Fruit fly (Drosophila melanogaster) whole organism, adult: ENCODE data around the gene HisRS.

Experiments
- CG12768 ChIP-seq: fragments of 200-800 bp; sonication (Bioruptor generic); optimal IDR thresholded peaks from 2 replicates; lab custom pipeline; 2017; ENCODE audit warnings: missing biosample characterization, missing genetic modification characterization, mild to moderate bottlenecking, moderate library complexity, missing genetic modification reagents
- CG14711 ChIP-seq: fragments of 200-800 bp; sonication (Bioruptor generic); optimal IDR thresholded peaks from 2 replicates; lab custom pipeline; 2018; ENCODE audit warnings: missing biosample characterization, mild to moderate bottlenecking, missing genetic modification characterization, moderate library complexity
- CG33017 ChIP-seq: fragments of 200-800 bp; sonication (Bioruptor generic); optimal IDR thresholded peaks from 2 replicates; lab custom pipeline; 2018; ENCODE audit warnings: missing biosample characterization, mild to moderate bottlenecking, missing genetic modification characterization, moderate library complexity
- CG5204 ChIP-seq: fragments of 200-800 bp; sonication (Bioruptor generic); optimal IDR thresholded peaks from 2 replicates; lab custom pipeline; 2016; ENCODE audit warnings: missing biosample characterization, missing genetic modification characterization
- CG7045 ChIP-seq: fragments of 200-800 bp; sonication (Bioruptor generic); optimal IDR thresholded peaks from 2 replicates; lab custom pipeline; 2017; ENCODE audit warnings: missing biosample characterization, mild to moderate bottlenecking, missing genetic modification characterization
- Clk ChIP-seq: fragments of 200-800 bp; sonication (Bioruptor generic); optimal IDR thresholded peaks from 2 replicates; lab custom pipeline; 2017; ENCODE audit warnings: missing biosample characterization, missing genetic modification characterization
- Mnt ChIP-seq: fragments of 200-800 bp; sonication (Bioruptor generic); optimal IDR thresholded peaks from 2 replicates; lab custom pipeline; 2016; ENCODE audit warnings: missing biosample characterization, mild to moderate bottlenecking, missing genetic modification characterization
- cnc ChIP-seq, 2 experiments: fragments of >200 bp; optimal IDR thresholded peaks; 2 replicates each; lab custom pipeline; 2017
- kay ChIP-seq: fragments of 200-800 bp; sonication (Bioruptor generic); peaks from one replicate; lab custom pipeline; 2016; ENCODE audit warnings: missing biosample characterization, missing genetic modification characterization, borderline replicate concordance
- pad ChIP-seq: fragments of 200-800 bp; sonication (Bioruptor generic); optimal IDR thresholded peaks from 3 replicates; lab custom pipeline; 2017; ENCODE audit warnings: missing biosample characterization, missing genetic modification characterization, mild to moderate bottlenecking, moderate library complexity, missing genetic modification reagents
- toe ChIP-seq: fragments of 200-800 bp; sonication (Bioruptor generic); optimal IDR thresholded peaks from 2 replicates; lab custom pipeline; 2016; ENCODE audit warnings: missing biosample characterization, missing genetic modification characterization

- TF ChIP-seq CG14711 = no peak
- no peak for TF ChIP-seq Mnt (GFP tag; lab: Kevin White, UChicago)
- TF ChIP-seq Clk (GFP tag; lab: Kevin White, UChicago) = no peak
- no peak for TF ChIP-seq kay (GFP tag; lab: Kevin White, UChicago)
- no peak for TF ChIP-seq CG12768 (GFP tag; lab: Kevin White, UChicago)
- no peak for TF ChIP-seq cnc (optimal IDR thresholded peaks at IDR 0.05; lab: Kevin White, UChicago)
- TF ChIP-seq pad = no peak
- no peak for TF ChIP-seq CG7045 (GFP tag; lab: Kevin White, UChicago)
- no peak for TF ChIP-seq CG33017 (tag; lab: Kevin White, UChicago)
- TF ChIP-seq CG5204 (GFP tag; lab: Kevin White, UChicago) = no peak
- TF ChIP-seq toe = no peak
These were observed 49.8 kb downstream of the HisRS start for dm6 chrX:18564984-18565383.
